Fruit fly (Drosophila melanogaster): ENCODE measurements around the gene CG6299.

Gene CG6299

DNA sequence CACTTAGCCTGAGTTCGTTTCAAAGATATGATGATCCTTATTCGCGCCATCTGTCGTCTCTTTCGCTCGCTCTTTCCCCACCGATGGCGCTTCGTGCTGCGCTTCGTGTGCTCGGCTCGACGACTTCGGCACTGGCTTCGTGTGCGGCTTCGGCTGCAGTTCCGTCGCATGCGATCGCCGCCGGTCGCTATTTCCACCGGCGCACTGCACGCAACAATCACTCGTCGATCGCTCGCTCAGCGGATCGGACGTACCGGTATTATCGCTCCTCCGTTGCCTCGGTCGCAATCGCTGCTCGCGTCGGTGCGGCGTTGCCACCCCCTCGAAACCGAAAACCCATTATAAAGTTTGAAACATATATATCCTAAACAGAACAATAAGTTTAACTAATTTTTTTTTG is 36.3 kb downstream of the CG6299 start (continued):
- peak; percentile 27 for TF ChIP-seq dmrt99B (tag; optimal IDR thresholded peaks at IDR 0.05)
- TF ChIP-seq inv (GFP tag; IDR thresholded peaks at IDR 0.05; ENCODE audit: partially characterized antibody), result no peak
- TF ChIP-seq HmgD (GFP tag; optimal IDR thresholded peaks at IDR 0.05), result no peak
- TF ChIP-seq pita (GFP tag; optimal IDR thresholded peaks at IDR 0.05), result no peak
- no peak for TF ChIP-seq CG17568 (GFP tag; optimal IDR thresholded peaks at IDR 0.05)
- TF ChIP-seq stwl (tag; optimal IDR thresholded peaks at IDR 0.05), result peak; percentile 49
- TF ChIP-seq Side (GFP tag; optimal IDR thresholded peaks at IDR 0.05), result no peak
- TF ChIP-seq CG16815 (GFP tag; optimal IDR thresholded peaks at IDR 0.05), result no peak
- TF ChIP-seq Rx (GFP tag; IDR thresholded peaks at IDR 0.05), result no peak
- TF ChIP-seq BtbVII (GFP tag; optimal IDR thresholded peaks at IDR 0.05), result no peak
- TF ChIP-seq CG16779 (GFP tag; IDR thresholded peaks at IDR 0.05), result no peak
- peak; percentile 19 for TF ChIP-seq CG11504 (tag; optimal IDR thresholded peaks at IDR 0.05)
- peak; percentile 30; the same call in 1 of the 2 replicates for TF ChIP-seq crol (GFP tag; IDR thresholded peaks at IDR 0.05)
- no peak for TF ChIP-seq btn (GFP tag; optimal IDR thresholded peaks at IDR 0.05)
- TF ChIP-seq disco-r (GFP tag; optimal IDR thresholded peaks at IDR 0.05), result no peak
- no peak for TF ChIP-seq CG2116 (GFP tag; optimal IDR thresholded peaks at IDR 0.05)
- TF ChIP-seq Dref (GFP tag; IDR thresholded peaks at IDR 0.05), result no peak
- TF ChIP-seq unc-4 (GFP tag; IDR thresholded peaks at IDR 0.05; ENCODE audit: partially characterized antibody), result no peak
- peak; percentile 8 for TF ChIP-seq CG18599 (GFP tag; optimal IDR thresholded peaks at IDR 0.05)
- TF ChIP-seq CG13296 (GFP tag; optimal IDR thresholded peaks at IDR 0.05), result no peak
- TF ChIP-seq gsb-n (tag; optimal IDR thresholded peaks at IDR 0.05), result no peak
- TF ChIP-seq pfk (GFP tag; optimal IDR thresholded peaks at IDR 0.05), result no peak
- no peak for TF ChIP-seq az2 (GFP tag; optimal IDR thresholded peaks at IDR 0.05)
- TF ChIP-seq CG4730 (GFP tag; IDR thresholded peaks at IDR 0.05), result no peak
- TF ChIP-seq Drgx (GFP tag; IDR thresholded peaks at IDR 0.05), result no peak
- no peak for TF ChIP-seq CG7963 (GFP tag; IDR thresholded peaks at IDR 0.05; ENCODE audit: partially characterized antibody)
- no peak for TF ChIP-seq danr (GFP tag; IDR thresholded peaks at IDR 0.05)
- no peak for TF ChIP-seq E2f2 (GFP tag; IDR thresholded peaks at IDR 0.05)
- 0 out of 2 replicates have a peak, but pooled peaks have one; percentile 5 for TF ChIP-seq stc (GFP tag; IDR thresholded peaks at IDR 0.05)
- peak; percentile 12; the same call in 1 of the 2 replicates for TF ChIP-seq CG32772 (GFP tag; IDR thresholded peaks at IDR 0.05)
- no peak for TF ChIP-seq CG9215 (GFP tag; IDR thresholded peaks at IDR 0.05)
- no peak for TF ChIP-seq CG4617 (GFP tag; optimal IDR thresholded peaks at IDR 0.05; ENCODE audit: borderline replicate concordance)
- TF ChIP-seq Dfd (GFP tag; optimal IDR thresholded peaks at IDR 0.05), result no peak
- TF ChIP-seq CG17186 (GFP tag; optimal IDR thresholded peaks at IDR 0.05), result no peak
- no peak for TF ChIP-seq caup (GFP tag; optimal IDR thresholded peaks at IDR 0.05; ENCODE audit: severe bottlenecking)
- TF ChIP-seq CG10959 (GFP tag; IDR thresholded peaks at IDR 0.05), result no peak
- no peak for TF ChIP-seq CG1602 (GFP tag; optimal IDR thresholded peaks at IDR 0.05)
- no peak for TF ChIP-seq al (GFP tag; IDR thresholded peaks at IDR 0.05)
- TF ChIP-seq tup (GFP tag; optimal IDR thresholded peaks at IDR 0.05), result no peak
- TF ChIP-seq gro (GFP tag; optimal IDR thresholded peaks at IDR 0.05), result no peak
- TF ChIP-seq cato (GFP tag; optimal IDR thresholded peaks at IDR 0.05; ENCODE audit: borderline replicate concordance), result no peak
- no peak for TF ChIP-seq CG18476 (GFP tag; optimal IDR thresholded peaks at IDR 0.05)
- TF ChIP-seq row (GFP tag; IDR thresholded peaks at IDR 0.05), result peak; percentile 29; the same call in 1 of the 3 replicates
- peak; percentile 44 for TF ChIP-seq CG9727 (GFP tag; optimal IDR thresholded peaks at IDR 0.05)
- no peak for TF ChIP-seq sisA (GFP tag; IDR thresholded peaks at IDR 0.05)
- TF ChIP-seq CG2678 (tag; optimal IDR thresholded peaks at IDR 0.05), result no peak
- TF ChIP-seq PHDP (tag; optimal IDR thresholded peaks at IDR 0.05), result peak; percentile 21
- TF ChIP-seq Opbp (GFP tag; IDR thresholded peaks at IDR 0.05; ENCODE audit: partially characterized antibody), result peak; percentile 53; the same call in 1 of the 3 replicates
- TF ChIP-seq zen (tag; optimal IDR thresholded peaks at IDR 0.05), result peak; percentile 3
- no peak for TF ChIP-seq h (optimal IDR thresholded peaks at IDR 0.05)
- no peak for TF ChIP-seq ewg (GFP tag; optimal IDR thresholded peaks at IDR 0.05)
